Worm (Caenorhabditis elegans) whole organism, L3 larva: ENCODE measurements around the gene fbxl-2.

Experiments
- R02D3.7 ChIP-seq: fragments of 150-350 bp; optimal IDR thresholded peaks from 2 replicates; lab custom pipeline; 2014; ENCODE audit warnings: missing biosample characterization, missing genetic modification characterization
- ZK546.5 ChIP-seq: sonication (generic microtip); optimal IDR thresholded peaks from 2 replicates; lab custom pipeline; 2017; ENCODE audit warnings: missing biosample characterization, missing genetic modification characterization
- aly-2 ChIP-seq: fragments of 150-350 bp; optimal IDR thresholded peaks from 2 replicates; lab custom pipeline; 2014; ENCODE audit warnings: missing biosample characterization, missing genetic modification characterization
- ama-1 ChIP-seq: fragments of 150-350 bp; optimal IDR thresholded peaks from 2 replicates; lab custom pipeline; 2018
- ceh-16 ChIP-seq: sonication (generic microtip); optimal IDR thresholded peaks from 2 replicates; lab custom pipeline; 2017; ENCODE audit warnings: missing biosample characterization, missing genetic modification characterization
- ceh-28 ChIP-seq: fragments of 150-350 bp; optimal IDR thresholded peaks from 2 replicates; lab custom pipeline; 2014; ENCODE audit warnings: missing biosample characterization, missing genetic modification reagents, missing genetic modification characterization
- ceh-82 ChIP-seq: fragments of 150-350 bp; optimal IDR thresholded peaks from 2 replicates; lab custom pipeline; 2014; ENCODE audit warnings: missing biosample characterization, missing genetic modification characterization
- ceh-9 ChIP-seq: sonication (generic microtip); optimal IDR thresholded peaks from 2 replicates; lab custom pipeline; 2018; ENCODE audit warnings: missing biosample characterization, missing genetic modification characterization
- daf-12 ChIP-seq: fragments of 150-350 bp; optimal IDR thresholded peaks from 2 replicates; lab custom pipeline; 2014; ENCODE audit warnings: missing biosample characterization, missing genetic modification reagents, missing genetic modification characterization
- egl-27 ChIP-seq: sonication (generic microtip); optimal IDR thresholded peaks from 4 replicates; lab custom pipeline; 2017; ENCODE audit warnings: missing biosample characterization, missing genetic modification reagents, missing genetic modification characterization
- egl-5 ChIP-seq: fragments of 150-350 bp; optimal IDR thresholded peaks from 2 replicates; lab custom pipeline; 2017; ENCODE audit warnings: missing biosample characterization, missing genetic modification reagents, missing genetic modification characterization, inconsistent platforms
- elt-1 ChIP-seq: fragments of 150-350 bp; optimal IDR thresholded peaks from 2 replicates; lab custom pipeline; 2014; ENCODE audit warnings: missing biosample characterization, missing genetic modification characterization
- elt-2 ChIP-seq: sonication (generic microtip); optimal IDR thresholded peaks from 2 replicates; lab custom pipeline; 2016; ENCODE audit warnings: missing genetic modification reagents, mild to moderate bottlenecking, missing genetic modification characterization, missing compliant biosample characterization
- elt-3 ChIP-seq, 3 experiments: fragments of 150-350 bp in 1 of 3; sonication (generic microtip) in 2 of 3; optimal IDR thresholded peaks; 2 replicates in 2 of 3; 4 replicates in 1 of 3; lab custom pipeline; 2014 to 2017; ENCODE audit warnings: missing biosample characterization in 3 of 3, missing genetic modification characterization in 3 of 3
- eor-1 ChIP-seq, 2 experiments: fragments of 150-350 bp; optimal IDR thresholded peaks; 2 replicates each; lab custom pipeline; 2014 to 2018; ENCODE audit warnings: missing biosample characterization in 2 of 2, missing genetic modification characterization in 2 of 2
- fkh-10 ChIP-seq: sonication (generic microtip); optimal IDR thresholded peaks from 2 replicates; lab custom pipeline; 2017; ENCODE audit warnings: missing biosample characterization, missing genetic modification reagents, missing genetic modification characterization
- fkh-2 ChIP-seq: fragments of 150-350 bp; optimal IDR thresholded peaks from 2 replicates; lab custom pipeline; 2014; ENCODE audit warnings: missing biosample characterization, missing genetic modification reagents, missing genetic modification characterization
- fos-1 ChIP-seq: fragments of 150-350 bp; optimal IDR thresholded peaks from 2 replicates; lab custom pipeline; 2014; ENCODE audit warnings: missing biosample characterization, missing genetic modification characterization
- hmg-11 ChIP-seq: sonication (generic microtip); optimal IDR thresholded peaks from 2 replicates; lab custom pipeline; 2016; ENCODE audit warnings: missing genetic modification characterization, missing compliant biosample characterization
- jun-1 ChIP-seq: fragments of 150-350 bp; optimal IDR thresholded peaks from 2 replicates; lab custom pipeline; 2014; ENCODE audit warnings: missing biosample characterization, missing genetic modification reagents, missing genetic modification characterization
- lin-15B ChIP-seq: fragments of 150-350 bp; optimal IDR thresholded peaks from 2 replicates; lab custom pipeline; 2014; ENCODE audit warnings: missing biosample characterization, missing genetic modification characterization
- lin-39 ChIP-seq: fragments of 150-350 bp; optimal IDR thresholded peaks from 2 replicates; lab custom pipeline; 2018; ENCODE audit warnings: missing biosample characterization, missing genetic modification reagents, missing genetic modification characterization
- lsy-12 ChIP-seq: sonication (generic microtip); optimal IDR thresholded peaks from 2 replicates; lab custom pipeline; 2016; ENCODE audit warnings: mild to moderate bottlenecking, missing genetic modification characterization, missing compliant biosample characterization
- mdl-1 ChIP-seq: fragments of 150-350 bp; optimal IDR thresholded peaks from 2 replicates; lab custom pipeline; 2014; ENCODE audit warnings: missing biosample characterization, missing genetic modification characterization
- mml-1 ChIP-seq: fragments of 150-350 bp; sonication (generic microtip); optimal IDR thresholded peaks from 3 replicates; lab custom pipeline; 2014; ENCODE audit warnings: missing biosample characterization, missing genetic modification characterization
- nfya-1 ChIP-seq: sonication (generic microtip); optimal IDR thresholded peaks from 2 replicates; lab custom pipeline; 2017; ENCODE audit warnings: missing genetic modification characterization, mild to moderate bottlenecking, missing compliant biosample characterization, antibody characterized with exemption, moderate library complexity; ENCODE audit not compliant: insufficient read depth
- nhr-11 ChIP-seq: fragments of 150-350 bp; optimal IDR thresholded peaks from 2 replicates; lab custom pipeline; 2014; ENCODE audit warnings: missing biosample characterization, missing genetic modification characterization
- nhr-12 ChIP-seq: fragments of 150-350 bp; optimal IDR thresholded peaks from 2 replicates; lab custom pipeline; 2014; ENCODE audit warnings: missing biosample characterization, missing genetic modification characterization
- nhr-23 ChIP-seq: fragments of 150-350 bp; optimal IDR thresholded peaks from 2 replicates; lab custom pipeline; 2014; ENCODE audit warnings: missing biosample characterization, missing genetic modification reagents, missing genetic modification characterization
- nhr-237 ChIP-seq: fragments of 150-350 bp; optimal IDR thresholded peaks from 2 replicates; lab custom pipeline; 2014; ENCODE audit warnings: missing biosample characterization, missing genetic modification characterization
- nhr-25 ChIP-seq: sonication (generic microtip); optimal IDR thresholded peaks from 2 replicates; lab custom pipeline; 2017; ENCODE audit warnings: missing biosample characterization, missing genetic modification characterization
- nhr-28 ChIP-seq: fragments of 150-350 bp; optimal IDR thresholded peaks from 2 replicates; lab custom pipeline; 2014; ENCODE audit warnings: missing biosample characterization, missing genetic modification characterization
- nhr-43 ChIP-seq: sonication (generic microtip); optimal IDR thresholded peaks from 2 replicates; lab custom pipeline; 2016; ENCODE audit warnings: mild to moderate bottlenecking, missing genetic modification characterization, missing compliant biosample characterization; ENCODE audit not compliant: poor library complexity, severe bottlenecking
- nhr-67 ChIP-seq: fragments of 150-350 bp; optimal IDR thresholded peaks from 2 replicates; lab custom pipeline; 2014; ENCODE audit warnings: missing biosample characterization, missing genetic modification characterization
- nhr-76 ChIP-seq: fragments of 150-350 bp; sonication (generic microtip); optimal IDR thresholded peaks from 5 replicates; lab custom pipeline; 2014; ENCODE audit warnings: missing biosample characterization, missing genetic modification characterization
- nhr-77 ChIP-seq: fragments of 150-350 bp; optimal IDR thresholded peaks from 2 replicates; lab custom pipeline; 2014; ENCODE audit warnings: missing biosample characterization, missing genetic modification characterization
- pha-4 ChIP-seq: fragments of 150-350 bp; optimal IDR thresholded peaks from 2 replicates; lab custom pipeline; 2014; ENCODE audit warnings: missing biosample characterization, missing genetic modification reagents, missing genetic modification characterization
- pqm-1 ChIP-seq: fragments of 150-350 bp; optimal IDR thresholded peaks from 2 replicates; lab custom pipeline; 2017; ENCODE audit warnings: missing biosample characterization, missing genetic modification characterization, inconsistent platforms
- sea-2 ChIP-seq: fragments of 150-350 bp; sonication (generic microtip); optimal IDR thresholded peaks from 4 replicates; lab custom pipeline; 2014; ENCODE audit warnings: missing biosample characterization, missing genetic modification reagents, missing genetic modification characterization
- skn-1 ChIP-seq: fragments of 150-350 bp; optimal IDR thresholded peaks from 2 replicates; lab custom pipeline; 2014; ENCODE audit warnings: missing biosample characterization, missing genetic modification characterization
- snpc-4 ChIP-seq: fragments of 150-350 bp; optimal IDR thresholded peaks from 2 replicates; lab custom pipeline; 2014; ENCODE audit warnings: missing biosample characterization, missing genetic modification characterization
- tbx-2 ChIP-seq: sonication (generic microtip); optimal IDR thresholded peaks from 2 replicates; lab custom pipeline; 2016; ENCODE audit warnings: mild to moderate bottlenecking, missing genetic modification characterization, missing compliant biosample characterization
- unc-39 ChIP-seq: sonication (generic microtip); optimal IDR thresholded peaks from 4 replicates; lab custom pipeline; 2017; ENCODE audit warnings: missing biosample characterization, missing genetic modification characterization
- unc-62 ChIP-seq: fragments of 150-350 bp; sonication (generic microtip); optimal IDR thresholded peaks from 4 replicates; lab custom pipeline; 2014; ENCODE audit warnings: missing biosample characterization, missing genetic modification reagents, missing genetic modification characterization
- zag-1 ChIP-seq: fragments of 150-350 bp; optimal IDR thresholded peaks from 2 replicates; lab custom pipeline; 2014; ENCODE audit warnings: missing biosample characterization, missing genetic modification characterization
- ztf-11 ChIP-seq: fragments of 150-350 bp; optimal IDR thresholded peaks from 2 replicates; lab custom pipeline; 2014; ENCODE audit warnings: missing biosample characterization, missing genetic modification characterization
- ztf-4 ChIP-seq: fragments of 150-350 bp; optimal IDR thresholded peaks from 2 replicates; lab custom pipeline; 2014; ENCODE audit warnings: missing biosample characterization, missing genetic modification characterization

The fbxl-2 gene

DNA sequence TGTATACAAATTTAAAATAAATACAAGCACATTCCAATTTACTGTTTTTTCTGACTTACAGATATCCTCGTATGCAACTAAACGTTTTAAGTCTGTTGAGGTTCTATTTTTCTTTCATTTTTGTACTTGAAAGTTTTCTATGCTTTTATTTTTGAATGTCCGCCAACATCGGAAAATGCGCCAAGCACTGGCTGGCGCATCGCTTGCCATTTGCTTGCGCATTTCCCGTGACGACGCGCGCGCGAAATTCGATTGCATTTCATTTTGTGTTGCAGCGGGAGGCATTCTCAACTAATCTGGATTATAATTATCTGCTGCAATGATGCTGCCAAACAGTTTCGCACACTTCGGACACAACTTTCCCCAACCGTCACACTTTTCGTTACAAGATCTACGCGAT is at the start of gene fbxl-2:
Gene fbxl-2, plus strand, starts transcription at position 278 of the 400 bp plus-strand sequence.
- TF ChIP-seq egl-27 (tag; lab: Kevin White, UChicago) (no peak), lin-15B (tag; lab: Kevin White, UChicago) (peak; percentile 98), ZK546.5 (peak; percentile 10), tbx-2 (peak; percentile 91), ztf-11 (tag; lab: Kevin White, UChicago) (no peak), zag-1 (no peak), mml-1 (tag; lab: Kevin White, UChicago) (no peak), elt-1 (tag; lab: Kevin White, UChicago) (peak; percentile 65), R02D3.7 (tag; lab: Kevin White, UChicago) (peak; percentile 97), ceh-82 (tag; lab: Kevin White, UChicago) (peak; percentile 65), nhr-67 (tag; lab: Kevin White, UChicago) (no peak), daf-12 (tag; lab: Kevin White, UChicago) (no peak), ceh-28 (tag; lab: Kevin White, UChicago) (peak; percentile 88), nhr-23 (tag; lab: Kevin White, UChicago) (peak; percentile 96), sea-2 (GFP tag; lab: Kevin White, UChicago) (no peak), nhr-237 (tag; lab: Kevin White, UChicago) (no peak), fkh-2 (no peak), pqm-1 (peak; percentile 47), lsy-12 (tag; lab: Kevin White, UChicago) (peak; percentile 94), snpc-4 (tag; lab: Kevin White, UChicago) (peak; percentile 91), elt-3 (tag; optimal IDR thresholded peaks at IDR 0.05; lab: Kevin White, UChicago) (peak in 2 of 3 experiments; percentile 60 to 70), nhr-25 (tag; lab: Kevin White, UChicago) (peak; percentile 99), fkh-10 (peak; percentile 47), nhr-43 (tag; lab: Kevin White, UChicago) (peak; percentile 96), elt-2 (peak; percentile 76), nhr-11 (peak; percentile 71), nfya-1 (tag; lab: Kevin White, UChicago) (peak; percentile 97), pha-4 (peak; percentile 98), egl-5 (tag; lab: Kevin White, UChicago) (peak; percentile 96), ztf-4 (tag; lab: Kevin White, UChicago) (peak; percentile 81), unc-39 (tag; lab: Kevin White, UChicago) (no peak), jun-1 (tag; lab: Kevin White, UChicago) (peak; percentile 89), nhr-12 (no peak), nhr-77 (tag; lab: Kevin White, UChicago) (peak; percentile 84), nhr-76 (tag; lab: Kevin White, UChicago) (peak; percentile 13), ceh-9 (tag; lab: Kevin White, UChicago) (no peak), aly-2 (tag; lab: Kevin White, UChicago) (no peak), skn-1 (tag; lab: Kevin White, UChicago) (peak; percentile 60), ceh-16 (tag; lab: Kevin White, UChicago) (no peak), lin-39 (tag; lab: Kevin White, UChicago) (peak; percentile 99), eor-1 (tag; optimal IDR thresholded peaks at IDR 0.05; lab: Kevin White, UChicago) (no peak), nhr-28 (tag; lab: Kevin White, UChicago) (no peak), hmg-11 (tag; lab: Kevin White, UChicago) (peak; percentile 83), unc-62 (peak; percentile 5), fos-1 (tag; lab: Kevin White, UChicago) (peak; percentile 67), mdl-1 (tag; lab: Kevin White, UChicago) (no peak), ama-1 (lab: Kevin White, UChicago) (peak; percentile 68)
- TF ChIP-seq, all 47 proteins: peak for 30
